Worm (Caenorhabditis elegans): ENCODE data around the gene DH11.5.
A peak's percentile ranks its signal among the peaks of the same experiment; 100 is the strongest.

The DH11.5 gene

DNA sequence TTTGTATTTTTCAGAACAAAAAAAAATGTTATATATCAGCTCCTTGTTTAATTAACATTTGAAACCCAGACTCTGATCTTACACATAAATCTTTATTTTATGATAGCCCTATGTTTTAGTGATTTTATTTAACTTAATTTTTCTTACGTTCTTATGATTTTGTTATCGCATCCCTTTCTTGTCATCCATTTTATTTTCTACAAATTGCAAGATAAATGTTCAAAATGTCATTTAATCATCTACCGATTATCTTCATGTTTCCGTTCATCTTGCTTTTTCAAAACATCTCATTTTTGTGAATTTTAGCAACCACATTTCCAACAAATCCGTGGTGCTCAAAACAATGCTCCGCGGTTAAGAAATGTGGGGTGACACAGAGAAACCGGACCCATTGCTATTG, at the start of gene DH11.5:
Gene DH11.5, plus strand, starts transcription at position 301 of the 400 bp plus-strand sequence.
- TF ChIP-seq flt-1 (GFP tag; IDR thresholded peaks at IDR 0.05) (no peak), ztf-29 (GFP tag; IDR thresholded peaks at IDR 0.05) (no peak), med-1 (GFP tag; optimal IDR thresholded peaks at IDR 0.05; ENCODE audit: insufficient read depth) (no peak)

DNA sequence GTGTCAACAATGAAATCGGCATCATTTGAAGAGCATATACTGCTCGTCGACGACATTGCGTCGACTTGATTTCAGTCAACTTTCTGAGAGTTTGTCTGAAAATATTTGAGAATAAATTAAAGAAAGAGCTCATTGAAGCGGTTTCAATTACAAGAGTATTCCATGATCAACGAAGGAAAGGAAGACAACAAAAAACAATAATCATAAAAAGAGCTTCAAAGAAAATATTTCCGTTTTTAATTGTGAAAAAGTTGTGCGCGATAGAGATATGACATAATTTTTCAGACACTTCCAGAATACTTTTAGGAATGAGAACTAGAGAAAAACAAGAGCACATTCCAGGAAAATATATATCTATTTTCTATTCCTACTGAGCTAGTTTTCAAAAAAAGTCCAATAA, 47.8 kb upstream of the DH11.5 start, which contains the start of gene spv-1:
Gene spv-1, minus strand, starts transcription at position 101 of the 400 bp plus-strand sequence.
- no peak for TF ChIP-seq ref-1 (GFP tag; conservative IDR thresholded peaks at IDR 0.05)
- TF ChIP-seq tab-1 (GFP tag; IDR thresholded peaks at IDR 0.05), result no peak
- TF ChIP-seq klf-2 (GFP tag; conservative IDR thresholded peaks at IDR 0.05), result no peak
- TF ChIP-seq cog-1 (tag; optimal IDR thresholded peaks at IDR 0.05), result no peak
- TF ChIP-seq ztf-23 (GFP tag; IDR thresholded peaks at IDR 0.05), result no peak
- TF ChIP-seq med-1 (GFP tag; optimal IDR thresholded peaks at IDR 0.05; ENCODE audit: insufficient read depth), result no peak
- no peak for TF ChIP-seq ztf-29 (GFP tag; IDR thresholded peaks at IDR 0.05)
- no peak for TF ChIP-seq T22C8.4 (GFP tag; IDR thresholded peaks at IDR 0.05)
- TF ChIP-seq flt-1 (GFP tag; IDR thresholded peaks at IDR 0.05), result no peak

DNA sequence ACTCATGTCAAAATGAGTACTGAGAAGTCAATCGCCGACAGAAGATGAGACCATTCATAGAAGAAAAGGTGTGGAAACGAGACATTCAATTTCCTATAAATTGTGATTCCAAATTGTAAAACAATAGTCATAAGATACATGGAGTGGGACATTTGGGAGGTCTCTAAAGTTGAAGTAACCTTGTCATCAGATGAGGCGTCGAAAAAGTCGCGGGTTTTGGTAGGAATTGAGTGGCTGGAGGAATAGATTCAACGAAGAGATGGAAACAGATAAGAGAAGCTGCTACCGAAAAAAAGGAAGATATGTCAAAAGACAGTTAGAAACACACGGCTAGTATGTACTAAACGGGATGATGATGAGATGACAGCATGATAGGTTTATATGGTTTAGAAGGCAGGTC, 45.7 kb upstream of the DH11.5 start:
- TF ChIP-seq ref-1 (GFP tag; conservative IDR thresholded peaks at IDR 0.05) (no peak), flt-1 (GFP tag; IDR thresholded peaks at IDR 0.05) (no peak), klf-2 (GFP tag; conservative IDR thresholded peaks at IDR 0.05) (no peak), ztf-23 (GFP tag; IDR thresholded peaks at IDR 0.05) (no peak), ztf-29 (GFP tag; IDR thresholded peaks at IDR 0.05) (no peak), tab-1 (GFP tag; IDR thresholded peaks at IDR 0.05) (no peak), cog-1 (tag; optimal IDR thresholded peaks at IDR 0.05) (no peak), T22C8.4 (GFP tag; IDR thresholded peaks at IDR 0.05) (no peak), med-1 (GFP tag; optimal IDR thresholded peaks at IDR 0.05; ENCODE audit: insufficient read depth) (no peak)

- TF ChIP-seq cog-1 (tag; optimal IDR thresholded peaks at IDR 0.05), result no peak
- TF ChIP-seq ztf-29 (GFP tag; IDR thresholded peaks at IDR 0.05), result no peak
- TF ChIP-seq T22C8.4 (GFP tag; IDR thresholded peaks at IDR 0.05), result no peak
- TF ChIP-seq ztf-23 (GFP tag; IDR thresholded peaks at IDR 0.05), result no peak
- TF ChIP-seq med-1 (GFP tag; optimal IDR thresholded peaks at IDR 0.05; ENCODE audit: insufficient read depth), result no peak
- no peak for TF ChIP-seq flt-1 (GFP tag; IDR thresholded peaks at IDR 0.05)
- TF ChIP-seq tab-1 (GFP tag; IDR thresholded peaks at IDR 0.05), result no peak
- no peak for TF ChIP-seq klf-2 (GFP tag; conservative IDR thresholded peaks at IDR 0.05)
- no peak for TF ChIP-seq ref-1 (GFP tag; conservative IDR thresholded peaks at IDR 0.05)
These were observed 40.8 kb upstream of the DH11.5 start for ce11 chrII:7935622-7936021.

DNA sequence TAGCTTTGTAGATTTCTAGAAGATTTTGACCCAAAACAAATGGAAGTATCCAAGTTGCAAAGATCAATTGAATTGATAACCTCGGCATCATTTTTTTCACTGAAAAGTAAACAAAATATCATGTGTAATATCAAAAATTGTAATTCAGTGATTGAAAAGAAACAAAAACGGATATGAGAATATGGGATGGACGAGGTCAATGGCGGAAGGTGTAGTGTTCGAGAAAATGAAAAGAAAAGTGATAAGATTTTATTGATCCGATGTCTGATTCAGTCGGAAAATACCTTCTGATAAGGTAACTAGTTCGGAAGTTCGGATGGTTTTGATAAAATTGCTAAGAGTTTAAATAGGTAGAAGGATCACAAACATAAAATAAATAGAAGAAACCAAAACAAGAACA, 38.3 kb upstream of the DH11.5 start, which contains the start of gene ZK669.2:
Gene ZK669.2, minus strand, starts transcription at position 101 of the 400 bp plus-strand sequence.
- TF ChIP-seq ztf-29 (GFP tag; IDR thresholded peaks at IDR 0.05) (no peak), flt-1 (GFP tag; IDR thresholded peaks at IDR 0.05) (no peak), cog-1 (tag; optimal IDR thresholded peaks at IDR 0.05) (no peak), klf-2 (GFP tag; conservative IDR thresholded peaks at IDR 0.05) (no peak), T22C8.4 (GFP tag; IDR thresholded peaks at IDR 0.05) (no peak), ztf-23 (GFP tag; IDR thresholded peaks at IDR 0.05) (no peak), med-1 (GFP tag; optimal IDR thresholded peaks at IDR 0.05; ENCODE audit: insufficient read depth) (no peak), tab-1 (GFP tag; IDR thresholded peaks at IDR 0.05) (no peak), ref-1 (GFP tag; conservative IDR thresholded peaks at IDR 0.05) (no peak)

DNA sequence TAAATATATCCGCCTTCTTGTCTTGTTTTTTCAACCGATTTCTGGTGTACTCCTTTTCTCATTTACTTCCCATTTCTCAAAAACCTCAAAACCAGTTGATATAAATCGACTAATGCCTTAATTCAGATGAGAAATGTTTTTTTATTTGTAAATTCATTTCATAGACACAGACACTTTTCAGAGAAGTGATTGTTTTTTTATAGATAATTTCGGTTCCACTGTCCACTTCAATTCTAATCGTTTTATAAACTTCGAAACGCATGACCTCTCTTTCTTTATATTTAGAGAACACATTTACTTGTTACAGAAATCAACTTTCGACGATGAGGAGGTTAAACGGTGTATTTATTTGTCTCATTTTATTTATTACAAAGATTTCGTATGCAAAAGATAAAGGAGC, 35.6 kb upstream of the DH11.5 start, which contains the start of gene ZK669.3:
Gene ZK669.3, plus strand, starts transcription at position 301 of the 400 bp plus-strand sequence.
- TF ChIP-seq ref-1 (GFP tag; conservative IDR thresholded peaks at IDR 0.05) (no peak), tab-1 (GFP tag; IDR thresholded peaks at IDR 0.05) (no peak), cog-1 (tag; optimal IDR thresholded peaks at IDR 0.05) (no peak), flt-1 (GFP tag; IDR thresholded peaks at IDR 0.05) (no peak), T22C8.4 (GFP tag; IDR thresholded peaks at IDR 0.05) (no peak), ztf-23 (GFP tag; IDR thresholded peaks at IDR 0.05) (no peak), ztf-29 (GFP tag; IDR thresholded peaks at IDR 0.05) (no peak), med-1 (GFP tag; optimal IDR thresholded peaks at IDR 0.05; ENCODE audit: insufficient read depth) (no peak), klf-2 (GFP tag; conservative IDR thresholded peaks at IDR 0.05) (no peak)

DNA sequence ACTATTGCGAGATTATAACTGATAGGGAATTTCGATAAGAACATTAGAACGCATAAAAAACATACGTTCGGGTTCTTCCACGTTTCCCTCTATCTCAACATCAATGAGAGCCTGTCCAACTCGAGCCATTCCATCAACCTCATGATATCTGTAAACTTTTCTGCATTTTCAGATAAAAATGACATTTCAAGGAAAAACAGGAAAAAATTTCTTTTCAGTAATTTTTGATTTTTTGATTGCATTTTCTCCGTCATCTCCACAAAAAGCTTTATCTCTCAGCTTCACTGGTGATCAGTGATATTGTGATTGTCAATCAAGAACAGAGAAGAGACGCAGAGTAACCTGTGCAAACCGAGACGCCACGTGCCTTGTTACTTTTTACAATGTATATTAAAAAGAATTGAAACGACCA, 32.1 kb upstream of the DH11.5 start:
- TF ChIP-seq cog-1 (tag; optimal IDR thresholded peaks at IDR 0.05) (no peak), T22C8.4 (GFP tag; IDR thresholded peaks at IDR 0.05) (no peak)

DNA sequence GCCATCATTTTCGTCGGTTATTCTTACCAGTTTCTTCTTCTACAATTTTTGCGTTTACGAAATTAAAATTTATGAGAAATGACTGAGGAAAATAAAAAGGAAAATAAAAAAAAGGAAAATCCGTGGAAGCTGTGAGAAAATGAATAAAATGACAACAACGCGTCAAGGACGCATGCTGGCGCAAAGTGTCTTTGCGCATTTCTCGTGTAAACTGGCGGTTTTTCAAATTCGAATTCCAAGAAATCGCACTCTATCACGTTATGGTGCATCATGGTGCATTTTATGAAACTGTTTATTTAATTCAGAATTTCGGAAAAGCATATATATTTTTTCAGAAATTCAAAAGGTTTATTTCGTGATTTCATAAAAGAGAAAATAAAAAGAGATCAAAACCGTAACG, 31.2 kb upstream of the DH11.5 start, which contains the start of gene dbt-1:
Gene dbt-1, minus strand, starts transcription at position 39 of the 400 bp plus-strand sequence.
- TF ChIP-seq tab-1 (GFP tag; IDR thresholded peaks at IDR 0.05) (no peak), cog-1 (tag; optimal IDR thresholded peaks at IDR 0.05) (peak; percentile 21)

DNA sequence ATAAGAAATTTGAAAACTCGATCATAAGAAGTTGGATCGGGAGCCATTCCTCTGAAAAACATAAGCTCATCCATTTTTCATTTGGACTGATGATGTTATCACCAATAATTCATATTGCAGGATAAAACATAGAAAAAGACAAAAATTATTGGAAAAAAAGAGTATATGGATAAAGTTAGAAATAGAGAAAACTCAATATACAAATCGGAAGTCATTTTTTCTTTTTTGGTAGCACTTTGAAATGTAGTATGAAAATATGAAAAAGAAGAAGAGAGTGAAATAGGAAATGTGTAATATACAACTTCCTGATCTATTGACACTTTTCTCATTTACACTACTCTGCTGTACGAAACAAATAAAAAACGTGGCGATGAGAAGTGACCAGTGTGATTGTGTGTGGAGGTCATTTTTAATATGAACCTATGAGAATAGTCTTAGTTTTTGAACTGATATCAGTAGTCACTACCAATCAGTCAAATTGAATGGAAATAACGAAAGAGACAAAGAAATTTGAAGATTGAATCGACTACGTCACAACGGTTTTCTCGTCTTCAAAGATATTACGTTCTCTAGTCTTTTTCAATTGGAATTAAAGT, 29.5 kb upstream of the DH11.5 start, which contains the start of gene ZK669.5:
Gene ZK669.5, minus strand, starts transcription at position 51 of the 596 bp plus-strand sequence.
- no peak for TF ChIP-seq ztf-23 (GFP tag; IDR thresholded peaks at IDR 0.05)
- no peak for TF ChIP-seq T22C8.4 (GFP tag; IDR thresholded peaks at IDR 0.05)
- no peak for TF ChIP-seq klf-2 (GFP tag; conservative IDR thresholded peaks at IDR 0.05)
- no peak for TF ChIP-seq med-1 (GFP tag; optimal IDR thresholded peaks at IDR 0.05; ENCODE audit: insufficient read depth)
- TF ChIP-seq ref-1 (GFP tag; conservative IDR thresholded peaks at IDR 0.05), result no peak
- no peak for TF ChIP-seq ztf-29 (GFP tag; IDR thresholded peaks at IDR 0.05)
- TF ChIP-seq flt-1 (GFP tag; IDR thresholded peaks at IDR 0.05), result no peak
- TF ChIP-seq cog-1 (tag; optimal IDR thresholded peaks at IDR 0.05), result no peak
- no peak for TF ChIP-seq tab-1 (GFP tag; IDR thresholded peaks at IDR 0.05)

DNA sequence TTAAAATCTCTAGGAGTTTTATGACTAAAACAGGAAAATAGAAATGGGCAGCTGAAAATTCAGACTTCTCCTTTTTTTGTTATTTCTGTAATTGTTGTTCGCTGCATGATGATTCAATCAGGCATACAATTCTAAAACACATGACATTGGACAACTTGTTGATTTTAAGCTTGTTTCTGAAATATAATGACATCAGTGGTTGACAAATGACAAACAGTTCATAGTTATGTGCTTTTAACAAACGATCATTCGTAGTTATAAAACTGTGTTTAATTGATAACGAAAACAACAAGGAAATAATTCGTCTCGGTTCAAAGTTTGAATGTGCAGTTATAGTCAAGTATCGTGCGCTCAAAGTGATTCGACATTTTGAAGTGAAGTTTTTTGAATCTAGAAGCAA, 28.1 kb upstream of the DH11.5 start:
- no peak for TF ChIP-seq cog-1 (tag; optimal IDR thresholded peaks at IDR 0.05)
- TF ChIP-seq med-1 (GFP tag; optimal IDR thresholded peaks at IDR 0.05; ENCODE audit: insufficient read depth), result no peak
- no peak for TF ChIP-seq ztf-23 (GFP tag; IDR thresholded peaks at IDR 0.05)
- no peak for TF ChIP-seq ref-1 (GFP tag; conservative IDR thresholded peaks at IDR 0.05)
